Fruit fly (Drosophila melanogaster) whole organism, adult: ENCODE measurements around the gene ABCB7.
A peak's percentile ranks its signal among the peaks of the same experiment; 100 is the strongest.

Experiments used
- CG14711 ChIP-seq: fragments of 200-800 bp; sonication (Bioruptor generic); optimal IDR thresholded peaks from 2 replicates; lab custom pipeline; 2018; ENCODE audit warnings: missing biosample characterization, mild to moderate bottlenecking, missing genetic modification characterization, moderate library complexity
- CG1620 ChIP-seq: fragments of 200-800 bp; sonication (Bioruptor generic); optimal IDR thresholded peaks from 2 replicates; lab custom pipeline; 2016; ENCODE audit warnings: missing biosample characterization, missing genetic modification characterization
- CG7045 ChIP-seq: fragments of 200-800 bp; sonication (Bioruptor generic); optimal IDR thresholded peaks from 2 replicates; lab custom pipeline; 2017; ENCODE audit warnings: missing biosample characterization, mild to moderate bottlenecking, missing genetic modification characterization
- CG7101 ChIP-seq: fragments of 200-800 bp; sonication (Bioruptor generic); optimal IDR thresholded peaks from 2 replicates; lab custom pipeline; 2018; ENCODE audit warnings: missing biosample characterization, mild to moderate bottlenecking, missing genetic modification characterization, moderate library complexity
- Hr96 ChIP-seq: fragments of 200-800 bp; sonication (Bioruptor generic); optimal IDR thresholded peaks from 2 replicates; lab custom pipeline; 2016; ENCODE audit warnings: missing biosample characterization, missing genetic modification characterization
- bab1 ChIP-seq: fragments of 200-800 bp; sonication (Bioruptor generic); optimal IDR thresholded peaks from 3 replicates; lab custom pipeline; 2019; ENCODE audit warnings: missing biosample characterization, mild to moderate bottlenecking, missing genetic modification characterization, moderate library complexity
- cic ChIP-seq: fragments of 200-800 bp; sonication (Bioruptor generic); optimal IDR thresholded peaks from 2 replicates; lab custom pipeline; 2017; ENCODE audit warnings: missing biosample characterization, mild to moderate bottlenecking, missing genetic modification characterization, moderate library complexity
- kay ChIP-seq: fragments of 200-800 bp; sonication (Bioruptor generic); peaks from one replicate; lab custom pipeline; 2016; ENCODE audit warnings: missing biosample characterization, missing genetic modification characterization, borderline replicate concordance
- ovo ChIP-seq: fragments of 200-800 bp; sonication (Bioruptor generic); optimal IDR thresholded peaks from 2 replicates; lab custom pipeline; 2016; ENCODE audit warnings: missing biosample characterization, missing genetic modification characterization

DNA sequence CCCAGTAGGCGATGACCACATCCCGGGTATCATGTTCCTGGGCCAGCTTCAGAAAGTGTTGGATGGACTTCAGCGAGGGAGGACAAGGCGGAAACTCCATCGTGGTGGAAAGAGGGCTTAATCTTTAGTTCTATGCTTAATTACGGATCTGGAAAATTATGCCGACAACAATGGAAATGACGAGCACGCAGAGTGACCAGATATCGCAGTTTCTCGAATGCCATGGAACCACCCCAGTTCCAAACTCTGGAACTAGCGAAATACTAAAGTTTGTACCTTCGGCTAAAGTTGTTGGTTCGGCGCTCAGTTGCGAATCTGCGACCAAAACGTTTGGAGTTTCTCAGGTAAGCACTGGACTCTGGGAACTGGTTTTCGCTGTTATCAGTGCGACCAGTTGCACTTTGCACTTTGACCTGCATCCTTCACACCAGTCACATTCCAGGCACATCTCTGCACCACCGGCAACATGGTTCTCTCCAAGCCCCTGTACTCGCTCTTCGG is 34.5 kb downstream of the ABCB7 start, which contains the start of the genes CG7970 and Vta1:
- TF ChIP-seq CG7045: no peak
- TF ChIP-seq bab1 (GFP tag; lab: Kevin White, UChicago): peak; percentile 31
- peak; percentile 17 for TF ChIP-seq CG14711
- no peak for TF ChIP-seq CG7101 (tag; lab: Kevin White, UChicago)
- TF ChIP-seq ovo: no peak
- no peak for TF ChIP-seq kay
- no peak for TF ChIP-seq CG1620
- no peak for TF ChIP-seq cic (GFP tag; lab: Kevin White, UChicago)
- no peak for TF ChIP-seq Hr96
